Worm (Caenorhabditis elegans) whole organism, early embryonic: ENCODE data around the gene clec-231.
"Not testable (repeated sequence)": the region's sequence is repeated elsewhere in the genome, so short reads cannot be mapped to it uniquely, and the experiment has no call there.

Experiments
- F13C5.2 ChIP-seq: sonication (generic microtip); optimal IDR thresholded peaks from 2 replicates; lab custom pipeline; 2017; ENCODE audit warnings: mild to moderate bottlenecking, missing genetic modification characterization, inconsistent platforms, missing compliant biosample characterization
- aly-1 ChIP-seq: sonication (generic microtip); optimal IDR thresholded peaks from 2 replicates; lab custom pipeline; 2016; ENCODE audit warnings: missing genetic modification characterization, missing compliant biosample characterization
- ama-1 ChIP-seq: fragments of 150-350 bp; optimal IDR thresholded peaks from 2 replicates; lab custom pipeline; 2014
- ets-7 ChIP-seq: sonication (generic microtip); optimal IDR thresholded peaks from 2 replicates; lab custom pipeline; 2016; ENCODE audit warnings: missing genotype, missing genetic modification characterization, missing compliant biosample characterization
- flt-1 ChIP-seq: fragments of 200-800 bp; sonication (Bioruptor generic); IDR thresholded peaks from 2 replicates; pipeline ENCODE4 v1.3.6; 2022; ENCODE audit warnings: missing genetic modification characterization, missing compliant biosample characterization
- hmbx-1 ChIP-seq: sonication (generic microtip); optimal IDR thresholded peaks from 2 replicates; lab custom pipeline; 2016; ENCODE audit warnings: mild to moderate bottlenecking, missing genetic modification characterization, missing compliant biosample characterization
- hmg-4 ChIP-seq: fragments of 200-800 bp; sonication (Bioruptor generic); optimal IDR thresholded peaks from 2 replicates; lab custom pipeline; 2018; ENCODE audit warnings: mild to moderate bottlenecking, missing genetic modification characterization, missing compliant biosample characterization
- sea-1 ChIP-seq: fragments of 200-800 bp; sonication (Bioruptor generic); conservative IDR thresholded peaks from 2 replicates; pipeline ENCODE4 v1.3.6; 2022; ENCODE audit warnings: missing genetic modification characterization, missing compliant biosample characterization

DNA sequence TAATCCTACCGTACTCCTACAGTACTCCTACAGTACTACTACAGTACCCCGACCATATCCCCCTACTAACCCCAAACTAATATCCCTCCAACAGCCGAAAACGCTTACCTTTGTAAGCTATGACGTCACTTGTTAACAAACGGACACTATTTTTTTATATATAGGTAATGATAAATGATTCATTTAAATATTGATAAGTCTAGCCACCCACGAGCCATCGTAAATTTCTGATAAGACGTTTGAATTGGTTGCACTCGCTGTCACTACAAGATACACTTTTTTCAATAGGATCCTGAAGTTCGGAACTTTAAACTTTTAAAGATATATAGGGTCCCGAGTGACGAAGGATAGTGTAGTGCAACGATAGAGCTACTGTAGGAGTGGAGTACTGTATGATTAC is 27.9 kb downstream of the clec-231 start, which contains the start of gene nhr-247:
- TF ChIP-seq sea-1 (GFP tag; lab: Robert Waterston, UW); ets-7 (tag; lab: Kevin White, UChicago); hmg-4 (GFP tag; lab: Kevin White, UChicago); F13C5.2 (tag; lab: Kevin White, UChicago); hmbx-1 (tag; lab: Kevin White, UChicago); aly-1; ama-1 (lab: Kevin White, UChicago); flt-1 (GFP tag; lab: Robert Waterston, UW): not testable (repeated sequence)
